Fruit fly (Drosophila melanogaster) whole organism, embryonic: ENCODE measurements around the gene Vha16-2.

Experiments used
- CG10274 ChIP-seq: fragments of 200-800 bp; sonication (Bioruptor generic); optimal IDR thresholded peaks from 3 replicates; lab custom pipeline; 2017; ENCODE audit warnings: missing biosample characterization, mild to moderate bottlenecking, missing genetic modification characterization
- CG10654 ChIP-seq: fragments of 200-800 bp; sonication (Bioruptor generic); optimal IDR thresholded peaks from 2 replicates; lab custom pipeline; 2016; ENCODE audit warnings: missing biosample characterization, missing genetic modification characterization
- CG12219 ChIP-seq: fragments of 200-800 bp; sonication (Bioruptor generic); optimal IDR thresholded peaks from 3 replicates; lab custom pipeline; 2018; ENCODE audit warnings: missing biosample characterization, mild to moderate bottlenecking, missing genetic modification characterization
- CG12391 ChIP-seq: fragments of 200-800 bp; sonication (Bioruptor generic); optimal IDR thresholded peaks from 3 replicates; lab custom pipeline; 2018; ENCODE audit warnings: missing biosample characterization, mild to moderate bottlenecking, missing genetic modification characterization, moderate library complexity
- CG12659 ChIP-seq: fragments of 200-800 bp; sonication (Bioruptor generic); optimal IDR thresholded peaks from 3 replicates; lab custom pipeline; 2017; ENCODE audit warnings: mild to moderate bottlenecking, missing biosample characterization, missing genetic modification reagents, missing genetic modification characterization
- CG13775 ChIP-seq: fragments of 200-800 bp; sonication (Bioruptor generic); optimal IDR thresholded peaks from 3 replicates; lab custom pipeline; 2017; ENCODE audit warnings: missing biosample characterization, mild to moderate bottlenecking, missing genetic modification characterization
- CG14014 ChIP-seq: fragments of 200-800 bp; sonication (Bioruptor generic); IDR thresholded peaks from 2 replicates; pipeline ENCODE4 v1.3.6; 2022; ENCODE audit warnings: missing biosample characterization, missing genetic modification characterization
- CG14050 ChIP-seq: fragments of 200-800 bp; sonication (Bioruptor generic); IDR thresholded peaks from 3 replicates; pipeline ENCODE4 v1.3.6; 2022; ENCODE audit warnings: missing biosample characterization, missing genetic modification characterization
- CG14710 ChIP-seq: fragments of 200-800 bp; sonication (Bioruptor generic); optimal IDR thresholded peaks from 3 replicates; lab custom pipeline; 2019; ENCODE audit warnings: missing biosample characterization, mild to moderate bottlenecking, missing genetic modification characterization, moderate library complexity
- CG15269 ChIP-seq: fragments of 200-800 bp; sonication (Bioruptor generic); optimal IDR thresholded peaks from 2 replicates; lab custom pipeline; 2018; ENCODE audit warnings: missing biosample characterization, mild to moderate bottlenecking, missing genetic modification characterization, moderate library complexity
- CG1529 ChIP-seq: fragments of 200-800 bp; sonication (Bioruptor generic); optimal IDR thresholded peaks from 3 replicates; lab custom pipeline; 2018; ENCODE audit warnings: missing biosample characterization, missing genetic modification characterization
- CG15601 ChIP-seq: fragments of 200-800 bp; sonication (Bioruptor generic); optimal IDR thresholded peaks from 3 replicates; lab custom pipeline; 2019; ENCODE audit warnings: missing biosample characterization, mild to moderate bottlenecking, missing genetic modification characterization, moderate library complexity
- CG16863 ChIP-seq: fragments of 200-800 bp; sonication (Bioruptor generic); optimal IDR thresholded peaks from 3 replicates; lab custom pipeline; 2016; ENCODE audit warnings: missing biosample characterization, missing genetic modification characterization
- CG17829 ChIP-seq: fragments of 200-800 bp; optimal IDR thresholded peaks from 2 replicates; lab custom pipeline; 2019; ENCODE audit warnings: missing biosample characterization, mild to moderate bottlenecking, missing genetic modification characterization, moderate library complexity
- CG2129 ChIP-seq: fragments of 200-800 bp; sonication (Bioruptor generic); IDR thresholded peaks from 2 replicates; pipeline ENCODE4 v1.3.6; 2022; ENCODE audit warnings: missing biosample characterization, missing genetic modification characterization; ENCODE audit not compliant: partially characterized antibody
- CG34224 ChIP-seq: fragments of 200-800 bp; sonication (Bioruptor generic); IDR thresholded peaks from 3 replicates; pipeline ENCODE4 v1.3.6; 2022; ENCODE audit warnings: missing biosample characterization, missing genetic modification characterization; ENCODE audit not compliant: partially characterized antibody
- CG6765 ChIP-seq: fragments of 200-800 bp; sonication (Bioruptor generic); optimal IDR thresholded peaks from 3 replicates; lab custom pipeline; 2017; ENCODE audit warnings: missing biosample characterization, mild to moderate bottlenecking, missing genetic modification characterization
- CG7556 ChIP-seq: fragments of 200-800 bp; sonication (Bioruptor generic); optimal IDR thresholded peaks from 2 replicates; lab custom pipeline; 2017; ENCODE audit warnings: missing biosample characterization, mild to moderate bottlenecking, missing genetic modification characterization
- CG8765 ChIP-seq: fragments of 200-800 bp; sonication (Bioruptor generic); IDR thresholded peaks from 2 replicates; pipeline ENCODE4 v1.3.6; 2022; ENCODE audit warnings: missing biosample characterization, missing genetic modification characterization
- CG9437 ChIP-seq: fragments of 200-800 bp; sonication (Bioruptor generic); optimal IDR thresholded peaks from 2 replicates; lab custom pipeline; 2018; ENCODE audit warnings: missing biosample characterization, mild to moderate bottlenecking, missing genetic modification characterization
- CkIIα-i1 ChIP-seq: fragments of 200-800 bp; sonication (Bioruptor generic); IDR thresholded peaks from 2 replicates; pipeline ENCODE4 v1.3.6; 2022; ENCODE audit warnings: missing biosample characterization, missing genetic modification characterization
- CoRest ChIP-seq: fragments of 200-800 bp; sonication (Bioruptor generic); optimal IDR thresholded peaks from 3 replicates; lab custom pipeline; 2018; ENCODE audit warnings: missing biosample characterization, mild to moderate bottlenecking, missing genetic modification characterization, moderate library complexity
- GATAe ChIP-seq: fragments of 200-800 bp; sonication (Bioruptor generic); conservative IDR thresholded peaks from 2 replicates; pipeline ENCODE4 v1.3.6; 2022; ENCODE audit warnings: missing biosample characterization, missing genetic modification characterization
- Gsc ChIP-seq: fragments of 200-800 bp; sonication (Bioruptor generic); IDR thresholded peaks from 2 replicates; pipeline ENCODE4 v1.3.6; 2022; ENCODE audit warnings: missing biosample characterization, missing genetic modification characterization
- Hr78 ChIP-seq, 2 experiments: fragments of 200-800 bp in 1 of 2; fragments of >200 bp in 1 of 2; sonication (Bioruptor generic) in 1 of 2; optimal IDR thresholded peaks; 2 replicates each; lab custom pipeline; 2017 to 2019; ENCODE audit warnings: missing biosample characterization in 2 of 2, missing genetic modification characterization in 2 of 2, mild to moderate bottlenecking in 1 of 2, moderate library complexity in 1 of 2
- Oaz ChIP-seq: fragments of 200-800 bp; sonication (Bioruptor generic); IDR thresholded peaks from 2 replicates; pipeline ENCODE4 v1.3.6; 2022; ENCODE audit warnings: missing biosample characterization, missing genetic modification characterization
- Ravus ChIP-seq: fragments of 200-800 bp; sonication (Bioruptor generic); IDR thresholded peaks from 2 replicates; pipeline ENCODE4 v1.3.6; 2022; ENCODE audit warnings: missing biosample characterization, missing genetic modification characterization
- ase ChIP-seq: fragments of 200-800 bp; sonication (Bioruptor generic); IDR thresholded peaks from 3 replicates; pipeline ENCODE4 v1.3.6; 2022; ENCODE audit warnings: missing biosample characterization, missing genetic modification characterization
- bcd ChIP-seq: fragments of 200-800 bp; sonication (Bioruptor generic); optimal IDR thresholded peaks from 2 replicates; lab custom pipeline; 2017; ENCODE audit warnings: missing biosample characterization, mild to moderate bottlenecking, missing genetic modification characterization
- cas ChIP-seq: fragments of 200-800 bp; sonication (Bioruptor generic); IDR thresholded peaks from 2 replicates; pipeline ENCODE4 v1.3.6; 2022; ENCODE audit warnings: missing biosample characterization, missing genetic modification characterization
- dmrt99B ChIP-seq: fragments of 200-800 bp; sonication (Bioruptor generic); optimal IDR thresholded peaks from 2 replicates; lab custom pipeline; 2018; ENCODE audit warnings: missing biosample characterization, mild to moderate bottlenecking, missing genetic modification characterization, moderate library complexity
- gcm ChIP-seq: fragments of 200-800 bp; sonication (Bioruptor generic); optimal IDR thresholded peaks from 2 replicates; lab custom pipeline; 2019; ENCODE audit warnings: missing biosample characterization, mild to moderate bottlenecking, missing genetic modification characterization, moderate library complexity
- gem ChIP-seq: fragments of 200-800 bp; sonication (Bioruptor generic); optimal IDR thresholded peaks from 2 replicates; lab custom pipeline; 2019; ENCODE audit warnings: missing biosample characterization, mild to moderate bottlenecking, missing genetic modification characterization, moderate library complexity
- insv ChIP-seq, 2 experiments: fragments of 200-800 bp; sonication (Bioruptor generic); optimal IDR thresholded peaks; 3 replicates each; lab custom pipeline; 2016 to 2018; ENCODE audit warnings: missing biosample characterization in 2 of 2, missing genetic modification characterization in 2 of 2
- lab ChIP-seq: fragments of 200-800 bp; sonication (Bioruptor generic); optimal IDR thresholded peaks from 3 replicates; lab custom pipeline; 2017; ENCODE audit warnings: missing biosample characterization, missing genetic modification characterization, mild to moderate bottlenecking, moderate library complexity, missing genetic modification reagents
- lola ChIP-seq, 3 experiments: fragments of >200 bp in 2 of 3; fragments of 200-800 bp in 1 of 3; sonication (Bioruptor generic) in 1 of 3; optimal IDR thresholded peaks; 2 replicates each; lab custom pipeline; 2017 to 2019; ENCODE audit warnings: missing biosample characterization in 3 of 3, missing genetic modification characterization in 3 of 3, mild to moderate bottlenecking in 1 of 3, moderate library complexity in 1 of 3
- mam ChIP-seq: fragments of 200-800 bp; sonication (Bioruptor generic); optimal IDR thresholded peaks from 3 replicates; lab custom pipeline; 2016; ENCODE audit warnings: missing biosample characterization, missing genetic modification characterization
- nau ChIP-seq: fragments of 200-800 bp; sonication (Bioruptor generic); optimal IDR thresholded peaks from 3 replicates; lab custom pipeline; 2017; ENCODE audit warnings: missing biosample characterization, mild to moderate bottlenecking, missing genetic modification characterization, missing genetic modification reagents
- nmo ChIP-seq: fragments of 200-800 bp; sonication (Bioruptor generic); optimal IDR thresholded peaks from 2 replicates; lab custom pipeline; 2018; ENCODE audit warnings: missing biosample characterization, mild to moderate bottlenecking, missing genetic modification characterization, moderate library complexity
- pros ChIP-seq: fragments of 200-800 bp; sonication (Bioruptor generic); optimal IDR thresholded peaks from 3 replicates; lab custom pipeline; 2019; ENCODE audit warnings: missing biosample characterization, mild to moderate bottlenecking, missing genetic modification characterization, moderate library complexity
- psq ChIP-seq: fragments of 200-800 bp; sonication (Bioruptor generic); optimal IDR thresholded peaks from 2 replicates; lab custom pipeline; 2017; ENCODE audit warnings: missing biosample characterization, missing genetic modification characterization
- row ChIP-seq: fragments of 200-800 bp; sonication (Bioruptor generic); IDR thresholded peaks from 3 replicates; pipeline ENCODE4 v1.3.6; 2022; ENCODE audit warnings: missing biosample characterization, missing genetic modification characterization
- schlank ChIP-seq: fragments of 200-800 bp; sonication (Bioruptor generic); optimal IDR thresholded peaks from 2 replicates; lab custom pipeline; 2018; ENCODE audit warnings: missing biosample characterization, mild to moderate bottlenecking, missing genetic modification characterization
- sd ChIP-seq: fragments of 200-800 bp; sonication (Bioruptor generic); optimal IDR thresholded peaks from 3 replicates; lab custom pipeline; 2018; ENCODE audit warnings: missing biosample characterization, mild to moderate bottlenecking, missing genetic modification characterization, moderate library complexity
- seq ChIP-seq: fragments of 200-800 bp; sonication (Bioruptor generic); IDR thresholded peaks from 2 replicates; pipeline ENCODE4 v1.3.6; 2022; ENCODE audit warnings: missing biosample characterization, missing genetic modification characterization
- sim ChIP-seq: fragments of 200-800 bp; sonication (Bioruptor generic); IDR thresholded peaks from 2 replicates; pipeline ENCODE4 v1.3.6; 2022; ENCODE audit warnings: missing biosample characterization, missing genetic modification characterization
- slou ChIP-seq: fragments of 200-800 bp; sonication (Bioruptor generic); optimal IDR thresholded peaks from 3 replicates; lab custom pipeline; 2016; ENCODE audit warnings: missing biosample characterization, missing genetic modification characterization
- sr ChIP-seq: fragments of 200-800 bp; sonication (Bioruptor generic); IDR thresholded peaks from 3 replicates; pipeline ENCODE4 v1.3.6; 2022; ENCODE audit warnings: missing biosample characterization, missing genetic modification characterization
- vnd ChIP-seq: fragments of 200-800 bp; sonication (Bioruptor generic); IDR thresholded peaks from 3 replicates; pipeline ENCODE4 v1.3.6; 2022; ENCODE audit warnings: missing biosample characterization, missing genetic modification characterization; ENCODE audit not compliant: partially characterized antibody
- zf30C ChIP-seq: fragments of 200-800 bp; sonication (Bioruptor generic); optimal IDR thresholded peaks from 3 replicates; lab custom pipeline; 2018; ENCODE audit warnings: missing biosample characterization, mild to moderate bottlenecking, missing genetic modification characterization

Gene Vha16-2

DNA sequence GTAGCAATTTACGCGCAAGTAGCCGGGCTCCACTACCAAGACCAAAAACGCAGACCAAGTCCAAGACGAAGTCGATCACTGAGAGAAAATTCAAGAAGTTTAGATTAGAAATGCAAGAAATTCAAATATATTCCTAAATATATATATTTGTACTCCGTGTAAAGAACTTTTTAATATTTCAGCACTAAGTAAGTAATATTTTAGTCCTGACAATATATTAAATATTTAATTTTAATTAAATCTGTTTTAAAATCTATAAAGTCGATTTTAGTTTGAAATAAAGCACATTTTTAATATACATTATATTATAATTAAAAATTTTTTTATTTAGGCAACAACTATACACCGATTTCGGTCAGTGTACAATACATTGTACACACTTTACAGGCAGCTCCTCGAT is 7.8 kb upstream of the Vha16-2 start (continued):
- TF ChIP-seq mam, result no peak
- peak; percentile 18 for TF ChIP-seq gcm
- peak; percentile 21 for TF ChIP-seq CG12659 (GFP tag; lab: Kevin White, UChicago)
- no peak for TF ChIP-seq sd (tag; lab: Kevin White, UChicago)
- no peak for TF ChIP-seq CG14014 (GFP tag; lab: Robert Waterston, UW)
- no peak for TF ChIP-seq CG34224
- TF ChIP-seq Oaz (GFP tag; lab: Robert Waterston, UW), result no peak
- TF ChIP-seq CG2129 (GFP tag; lab: Robert Waterston, UW), result no peak
- TF ChIP-seq CkIIα-i1 (GFP tag; lab: Robert Waterston, UW), result no peak
- 0 out of 3 replicates have a peak, but pooled peaks have one; percentile 21 for TF ChIP-seq row (GFP tag; lab: Robert Waterston, UW)
- TF ChIP-seq CG17829, result peak; percentile 43
- TF ChIP-seq nmo, result peak; percentile 53
- no peak for TF ChIP-seq CG10654
- TF ChIP-seq dmrt99B (tag; lab: Kevin White, UChicago), result peak; percentile 55
- no peak for TF ChIP-seq cas (GFP tag; lab: Robert Waterston, UW)
- TF ChIP-seq CG14710 (tag; lab: Kevin White, UChicago), result peak; percentile 38
- TF ChIP-seq nau (GFP tag; lab: Kevin White, UChicago), result no peak
- peak; percentile 76 for TF ChIP-seq gem
- peak; percentile 19 for TF ChIP-seq CG15601
- peak; percentile 49 for TF ChIP-seq CG9437
- TF ChIP-seq pros (GFP tag; lab: Kevin White, UChicago), result no peak
- no peak for TF ChIP-seq CG10274 (GFP tag; lab: Kevin White, UChicago)
- TF ChIP-seq CG6765 (GFP tag; lab: Kevin White, UChicago), result no peak
- TF ChIP-seq CG7556 (GFP tag; lab: Kevin White, UChicago), result peak; percentile 74
- TF ChIP-seq zf30C (GFP tag; lab: Kevin White, UChicago), result no peak
- TF ChIP-seq sr (GFP tag; lab: Robert Waterston, UW), result no peak
- TF ChIP-seq Ravus (GFP tag; lab: Robert Waterston, UW), result no peak
- TF ChIP-seq GATAe (GFP tag; lab: Robert Waterston, UW), result no peak
- no peak for TF ChIP-seq ase (GFP tag; lab: Robert Waterston, UW)
- no peak for TF ChIP-seq sim (GFP tag; lab: Robert Waterston, UW)
- TF ChIP-seq Gsc, result no peak
- no peak for TF ChIP-seq CG14050 (GFP tag; lab: Robert Waterston, UW)
- no peak for TF ChIP-seq CG16863 (GFP tag; lab: Kevin White, UChicago)
- no peak for TF ChIP-seq CG8765
- no peak for TF ChIP-seq Hr78 (GFP tag; optimal IDR thresholded peaks at IDR 0.05; lab: Kevin White, UChicago)
- TF ChIP-seq CG12391 (tag; lab: Kevin White, UChicago), result peak; percentile 37
- no peak for TF ChIP-seq slou
- peak; percentile 12 for TF ChIP-seq bcd (GFP tag; lab: Kevin White, UChicago)
- peak; percentile 45 for TF ChIP-seq lab (GFP tag; lab: Kevin White, UChicago)
- no peak for TF ChIP-seq vnd (GFP tag; lab: Robert Waterston, UW)
- TF ChIP-seq CoRest, result peak; percentile 53
- no peak for TF ChIP-seq insv (GFP tag; optimal IDR thresholded peaks at IDR 0.05; lab: Kevin White, UChicago)
- TF ChIP-seq CG12219, result no peak
- peak; percentile 41 for TF ChIP-seq CG15269 (tag; lab: Kevin White, UChicago)
- TF ChIP-seq schlank (tag; lab: Kevin White, UChicago), result no peak
- peak in 1 of 3 experiments; percentile 47 for TF ChIP-seq lola (GFP tag; optimal IDR thresholded peaks at IDR 0.05; lab: Kevin White, UChicago)
- TF ChIP-seq seq (GFP tag; lab: Robert Waterston, UW), result no peak
- peak; percentile 34 for TF ChIP-seq CG13775 (GFP tag; lab: Kevin White, UChicago)
- no peak for TF ChIP-seq psq
- no peak for TF ChIP-seq CG1529 (GFP tag; lab: Kevin White, UChicago)
